Worm (Caenorhabditis elegans) whole organism, L2 larva: ENCODE measurements around the gene ntl-2.

ENCODE experiments used
- C34F6.9 ChIP-seq: fragments of 150-350 bp; optimal IDR thresholded peaks from 2 replicates; lab custom pipeline; 2014; ENCODE audit warnings: missing biosample characterization, missing genetic modification characterization
- R02D3.7 ChIP-seq: fragments of 150-350 bp; optimal IDR thresholded peaks from 2 replicates; lab custom pipeline; 2014; ENCODE audit warnings: missing biosample characterization, missing genetic modification characterization
- Y55F3AM.14 ChIP-seq: fragments of 200-800 bp; sonication (Bioruptor generic); optimal IDR thresholded peaks from 2 replicates; lab custom pipeline; 2018; ENCODE audit warnings: mild to moderate bottlenecking, missing genetic modification characterization, missing compliant biosample characterization
- ama-1 ChIP-seq: fragments of 150-350 bp; optimal IDR thresholded peaks from 2 replicates; lab custom pipeline; 2018; ENCODE audit warnings: inconsistent platforms
- ceh-16 ChIP-seq: fragments of 150-350 bp; optimal IDR thresholded peaks from 2 replicates; lab custom pipeline; 2014; ENCODE audit warnings: missing biosample characterization, missing genetic modification characterization
- ceh-82 ChIP-seq: fragments of 150-350 bp; optimal IDR thresholded peaks from 2 replicates; lab custom pipeline; 2014; ENCODE audit warnings: missing biosample characterization, missing genetic modification characterization
- crh-2 ChIP-seq: sonication (generic microtip); optimal IDR thresholded peaks from 2 replicates; lab custom pipeline; 2017; ENCODE audit warnings: missing biosample characterization, missing genetic modification characterization
- dmd-4 ChIP-seq: sonication (generic microtip); optimal IDR thresholded peaks from 2 replicates; lab custom pipeline; 2017; ENCODE audit warnings: missing biosample characterization, missing genetic modification characterization
- egl-27 ChIP-seq: sonication (generic microtip); optimal IDR thresholded peaks from 3 replicates; lab custom pipeline; 2017; ENCODE audit warnings: missing biosample characterization, missing genetic modification reagents, missing genetic modification characterization
- elt-1 ChIP-seq: fragments of 150-350 bp; optimal IDR thresholded peaks from 2 replicates; lab custom pipeline; 2014; ENCODE audit warnings: missing biosample characterization, missing genetic modification characterization
- elt-3 ChIP-seq: sonication (generic microtip); optimal IDR thresholded peaks from 2 replicates; lab custom pipeline; 2017; ENCODE audit warnings: missing biosample characterization, missing genetic modification characterization
- fos-1 ChIP-seq: fragments of 150-350 bp; optimal IDR thresholded peaks from 2 replicates; lab custom pipeline; 2014; ENCODE audit warnings: missing biosample characterization, missing genetic modification characterization
- lin-11 ChIP-seq: fragments of 150-350 bp; sonication (generic microtip); optimal IDR thresholded peaks from 2 replicates; lab custom pipeline; 2014; ENCODE audit warnings: missing biosample characterization, missing genetic modification characterization, inconsistent platforms, mixed read lengths
- lin-13 ChIP-seq: fragments of 150-350 bp; optimal IDR thresholded peaks from 2 replicates; lab custom pipeline; 2014; ENCODE audit warnings: missing biosample characterization, missing genetic modification reagents, missing genetic modification characterization
- lin-39 ChIP-seq: fragments of 150-350 bp; optimal IDR thresholded peaks from 2 replicates; lab custom pipeline; 2014; ENCODE audit warnings: missing biosample characterization, missing genetic modification reagents, missing genetic modification characterization
- lsy-2 ChIP-seq, 2 experiments: fragments of 150-350 bp in 1 of 2; sonication (generic microtip) in 1 of 2; optimal IDR thresholded peaks; 2 replicates each; lab custom pipeline; 2014 to 2017; ENCODE audit warnings: missing biosample characterization in 2 of 2, missing genetic modification characterization in 2 of 2
- mab-5 ChIP-seq: fragments of 150-350 bp; optimal IDR thresholded peaks from 2 replicates; lab custom pipeline; 2014; ENCODE audit warnings: missing biosample characterization, missing genetic modification characterization
- nhr-10 ChIP-seq: sonication (generic microtip); optimal IDR thresholded peaks from 2 replicates; lab custom pipeline; 2017; ENCODE audit warnings: missing biosample characterization, missing genetic modification characterization
- nhr-11 ChIP-seq: fragments of 150-350 bp; optimal IDR thresholded peaks from 2 replicates; lab custom pipeline; 2014; ENCODE audit warnings: missing biosample characterization, missing genetic modification characterization
- nhr-12 ChIP-seq: fragments of 150-350 bp; optimal IDR thresholded peaks from 2 replicates; lab custom pipeline; 2014; ENCODE audit warnings: missing biosample characterization, missing genetic modification characterization
- nhr-129 ChIP-seq: fragments of 150-350 bp; optimal IDR thresholded peaks from 2 replicates; lab custom pipeline; 2014; ENCODE audit warnings: missing biosample characterization, missing genetic modification characterization
- nhr-23 ChIP-seq: fragments of 150-350 bp; optimal IDR thresholded peaks from 2 replicates; lab custom pipeline; 2014; ENCODE audit warnings: missing biosample characterization, missing genetic modification reagents, missing genetic modification characterization
- nhr-237 ChIP-seq: fragments of 150-350 bp; optimal IDR thresholded peaks from 2 replicates; lab custom pipeline; 2014; ENCODE audit warnings: missing biosample characterization, missing genetic modification characterization
- nhr-6 ChIP-seq: fragments of 150-350 bp; optimal IDR thresholded peaks from 2 replicates; lab custom pipeline; 2014; ENCODE audit warnings: missing biosample characterization, missing genetic modification characterization
- nhr-77 ChIP-seq: fragments of 150-350 bp; optimal IDR thresholded peaks from 2 replicates; lab custom pipeline; 2014; ENCODE audit warnings: missing biosample characterization, missing genetic modification characterization
- peb-1 ChIP-seq: fragments of 150-350 bp; optimal IDR thresholded peaks from 2 replicates; lab custom pipeline; 2014; ENCODE audit warnings: missing biosample characterization, missing genetic modification characterization
- sem-4 ChIP-seq: fragments of 150-350 bp; optimal IDR thresholded peaks from 2 replicates; lab custom pipeline; 2014; ENCODE audit warnings: missing biosample characterization, missing genetic modification reagents, missing genetic modification characterization
- skn-1 ChIP-seq: sonication (generic microtip); optimal IDR thresholded peaks from 2 replicates; lab custom pipeline; 2017; ENCODE audit warnings: missing biosample characterization, missing genetic modification characterization
- sma-3 ChIP-seq: sonication (generic microtip); optimal IDR thresholded peaks from 2 replicates; lab custom pipeline; 2016; ENCODE audit warnings: missing genetic modification reagents, missing genetic modification characterization, missing compliant biosample characterization
- sma-9 ChIP-seq, 2 experiments: fragments of 150-350 bp in 1 of 2; sonication (generic microtip) in 1 of 2; optimal IDR thresholded peaks; 2 replicates each; lab custom pipeline; 2014 to 2016; ENCODE audit warnings: missing genetic modification characterization in 2 of 2, mild to moderate bottlenecking in 1 of 2, missing biosample characterization in 1 of 2, missing compliant biosample characterization in 1 of 2, missing genetic modification reagents in 1 of 2, moderate library complexity in 1 of 2
- snpc-4 ChIP-seq: fragments of 150-350 bp; optimal IDR thresholded peaks from 2 replicates; lab custom pipeline; 2014; ENCODE audit warnings: missing biosample characterization, missing genetic modification characterization
- unc-39 ChIP-seq: fragments of 150-350 bp; optimal IDR thresholded peaks from 2 replicates; lab custom pipeline; 2014; ENCODE audit warnings: missing biosample characterization, missing genetic modification characterization
- zag-1 ChIP-seq: fragments of 150-350 bp; optimal IDR thresholded peaks from 2 replicates; lab custom pipeline; 2014; ENCODE audit warnings: missing biosample characterization, missing genetic modification characterization
- ztf-1 ChIP-seq: fragments of 200-800 bp; sonication (Bioruptor generic); conservative IDR thresholded peaks from 2 replicates; pipeline ENCODE4 v1.3.6; 2022; ENCODE audit warnings: missing genetic modification characterization, missing compliant biosample characterization
- ztf-4 ChIP-seq: fragments of 150-350 bp; optimal IDR thresholded peaks from 2 replicates; lab custom pipeline; 2014; ENCODE audit warnings: missing biosample characterization, missing genetic modification characterization

Gene ntl-2

ce11 chrII:4350888-4351287, 25.4 kb downstream of the ntl-2 start, which contains the start of gene H20J04.9:
TSS of gene H20J04.9 (plus strand) at chrII:4351188.
- no peak for TF ChIP-seq sma-3 (GFP tag; lab: Kevin White, UChicago)
- no peak for TF ChIP-seq mab-5
- no peak for TF ChIP-seq nhr-6 (tag; lab: Kevin White, UChicago)
- no peak for TF ChIP-seq snpc-4
- TF ChIP-seq nhr-129 (tag; lab: Kevin White, UChicago): no peak
- no peak for TF ChIP-seq dmd-4 (tag; lab: Kevin White, UChicago)
- TF ChIP-seq lsy-2 (tag; optimal IDR thresholded peaks at IDR 0.05; lab: Kevin White, UChicago): no peak
- no peak for TF ChIP-seq lin-11 (tag; lab: Kevin White, UChicago)
- TF ChIP-seq crh-2: no peak
- TF ChIP-seq peb-1 (tag; lab: Kevin White, UChicago): no peak
- TF ChIP-seq nhr-23: no peak
- no peak for TF ChIP-seq sem-4 (tag; lab: Kevin White, UChicago)
- no peak for TF ChIP-seq lin-39 (tag; lab: Kevin White, UChicago)
- TF ChIP-seq sma-9 (GFP tag; optimal IDR thresholded peaks at IDR 0.05; lab: Kevin White, UChicago): no peak
- no peak for TF ChIP-seq sma-9 (tag; optimal IDR thresholded peaks at IDR 0.05; lab: Kevin White, UChicago)
- TF ChIP-seq nhr-10 (tag; lab: Kevin White, UChicago): no peak

ce11 chrII:4344317-4344716, 31.9 kb downstream of the ntl-2 start:
- TF ChIP-seq zag-1 (tag; lab: Kevin White, UChicago): no peak
- no peak for TF ChIP-seq nhr-12
- TF ChIP-seq lin-13 (GFP tag; lab: Kevin White, UChicago): no peak
- TF ChIP-seq nhr-129 (tag; lab: Kevin White, UChicago): no peak
- TF ChIP-seq sma-3 (GFP tag; lab: Kevin White, UChicago): no peak
- TF ChIP-seq ama-1 (lab: Kevin White, UChicago): no peak
- TF ChIP-seq unc-39 (tag; lab: Kevin White, UChicago): no peak
- TF ChIP-seq egl-27 (tag; lab: Kevin White, UChicago): no peak

ce11 chrII:4341484-4341883, 34.8 kb downstream of the ntl-2 start:
- TF ChIP-seq ceh-82 (tag; lab: Kevin White, UChicago) (no peak), dmd-4 (tag; lab: Kevin White, UChicago) (no peak), nhr-11 (tag; lab: Kevin White, UChicago) (no peak), lin-11 (tag; lab: Kevin White, UChicago) (no peak), ceh-16 (tag; lab: Kevin White, UChicago) (no peak), fos-1 (tag; lab: Kevin White, UChicago) (no peak), crh-2 (no peak), sma-3 (GFP tag; lab: Kevin White, UChicago) (no peak), lin-13 (GFP tag; lab: Kevin White, UChicago) (no peak), sem-4 (tag; lab: Kevin White, UChicago) (no peak), ztf-4 (tag; lab: Kevin White, UChicago) (no peak), unc-39 (tag; lab: Kevin White, UChicago) (no peak), nhr-237 (tag; lab: Kevin White, UChicago) (no peak), nhr-6 (tag; lab: Kevin White, UChicago) (no peak), skn-1 (tag; lab: Kevin White, UChicago) (no peak), elt-3 (tag; lab: Kevin White, UChicago) (no peak), Y55F3AM.14 (GFP tag; lab: Kevin White, UChicago) (no peak), R02D3.7 (tag; lab: Kevin White, UChicago) (no peak), snpc-4 (no peak)

DNA sequence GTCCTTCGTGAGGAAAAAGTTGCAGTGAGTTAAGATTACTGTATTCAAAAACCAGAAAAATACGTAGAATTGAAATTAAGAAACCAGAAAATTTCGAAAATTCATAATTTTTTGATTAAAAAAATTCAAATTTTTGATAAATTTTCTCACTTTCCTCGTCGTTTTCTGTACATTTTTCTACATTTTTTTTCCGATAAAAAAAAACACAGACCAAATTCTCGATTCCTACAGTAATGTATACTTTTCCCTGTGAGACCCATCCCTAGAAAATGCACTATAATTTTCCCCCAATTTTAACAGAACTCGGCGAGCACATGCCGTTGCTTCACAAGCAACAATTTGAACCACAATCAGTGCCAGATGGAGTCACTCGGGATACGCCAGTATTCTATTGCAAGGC, 36.4 kb downstream of the ntl-2 start, which contains the start of gene athp-2:
TSS of gene athp-2 (plus strand) at position 301 of the 400 bp plus-strand sequence.
- TF ChIP-seq lin-11 (tag; lab: Kevin White, UChicago) (no peak), sem-4 (tag; lab: Kevin White, UChicago) (no peak), elt-1 (tag; lab: Kevin White, UChicago) (no peak), fos-1 (tag; lab: Kevin White, UChicago) (no peak), sma-3 (GFP tag; lab: Kevin White, UChicago) (no peak), unc-39 (tag; lab: Kevin White, UChicago) (no peak), nhr-77 (tag; lab: Kevin White, UChicago) (no peak)

ce11 chrII:4337731-4338130, 38.5 kb downstream of the ntl-2 start:
- no peak for TF ChIP-seq C34F6.9 (tag; lab: Kevin White, UChicago)
- no peak for TF ChIP-seq ztf-1
- no peak for TF ChIP-seq Y55F3AM.14 (GFP tag; lab: Kevin White, UChicago)
- TF ChIP-seq nhr-237 (tag; lab: Kevin White, UChicago): no peak
